Fruit fly (Drosophila melanogaster) whole organism, wandering third instar larva: ENCODE measurements around the gene ArgRS-m.

ENCODE experiments used
- Abd-B ChIP-seq: fragments of >200 bp; optimal IDR thresholded peaks from 2 replicates; lab custom pipeline; 2017; ENCODE audit warnings: missing biosample characterization, missing genetic modification characterization
- Dfd ChIP-seq: fragments of >200 bp; optimal IDR thresholded peaks from 2 replicates; lab custom pipeline; 2017; ENCODE audit warnings: missing biosample characterization, missing genetic modification characterization
- HLH106 ChIP-seq: fragments of 200-800 bp; optimal IDR thresholded peaks from 3 replicates; lab custom pipeline; 2019; ENCODE audit warnings: missing biosample characterization, mild to moderate bottlenecking, missing genetic modification characterization, moderate library complexity
- Hr78 ChIP-seq: fragments of >200 bp; optimal IDR thresholded peaks from 2 replicates; lab custom pipeline; 2017; ENCODE audit warnings: missing biosample characterization, missing genetic modification characterization
- Mio ChIP-seq: sonication (Bioruptor generic); optimal IDR thresholded peaks from 2 replicates; lab custom pipeline; 2016; ENCODE audit warnings: missing biosample characterization, missing genetic modification characterization
- Sp1 ChIP-seq: fragments of 200-800 bp; sonication (Bioruptor generic); optimal IDR thresholded peaks from 3 replicates; lab custom pipeline; 2019; ENCODE audit warnings: missing biosample characterization, mild to moderate bottlenecking, missing genetic modification characterization, moderate library complexity
- foxo ChIP-seq, 2 experiments: fragments of 200-800 bp; sonication (Bioruptor generic); optimal IDR thresholded peaks; 2 replicates in 1 of 2; 3 replicates in 1 of 2; lab custom pipeline; 2016 to 2017; ENCODE audit warnings: missing biosample characterization in 2 of 2, missing genetic modification characterization in 2 of 2
- fru ChIP-seq: fragments of 200-800 bp; sonication (Bioruptor generic); optimal IDR thresholded peaks from 3 replicates; lab custom pipeline; 2016; ENCODE audit warnings: missing biosample characterization, mild to moderate bottlenecking, missing genetic modification characterization
- h ChIP-seq: fragments of 200-800 bp; sonication (Bioruptor generic); optimal IDR thresholded peaks from 3 replicates; lab custom pipeline; 2016; ENCODE audit warnings: missing biosample characterization, mild to moderate bottlenecking, missing genetic modification characterization
- pan ChIP-seq: fragments of >200 bp; optimal IDR thresholded peaks from 2 replicates; lab custom pipeline; 2017
- psq ChIP-seq: fragments of 200-800 bp; sonication (Bioruptor generic); optimal IDR thresholded peaks from 3 replicates; lab custom pipeline; 2017; ENCODE audit warnings: missing biosample characterization, mild to moderate bottlenecking, missing genetic modification characterization, moderate library complexity
- rgr ChIP-seq: fragments of 200-800 bp; sonication (Bioruptor generic); optimal IDR thresholded peaks from 3 replicates; lab custom pipeline; 2016; ENCODE audit warnings: missing biosample characterization, mild to moderate bottlenecking, missing genetic modification characterization
- sv ChIP-seq: fragments of 200-800 bp; sonication (Bioruptor generic); optimal IDR thresholded peaks from 3 replicates; lab custom pipeline; 2016; ENCODE audit warnings: missing biosample characterization, missing genetic modification characterization
- woc ChIP-seq: sonication (Bioruptor generic); optimal IDR thresholded peaks from 2 replicates; lab custom pipeline; 2016; ENCODE audit warnings: missing biosample characterization, mild to moderate bottlenecking, missing genetic modification characterization

DNA sequence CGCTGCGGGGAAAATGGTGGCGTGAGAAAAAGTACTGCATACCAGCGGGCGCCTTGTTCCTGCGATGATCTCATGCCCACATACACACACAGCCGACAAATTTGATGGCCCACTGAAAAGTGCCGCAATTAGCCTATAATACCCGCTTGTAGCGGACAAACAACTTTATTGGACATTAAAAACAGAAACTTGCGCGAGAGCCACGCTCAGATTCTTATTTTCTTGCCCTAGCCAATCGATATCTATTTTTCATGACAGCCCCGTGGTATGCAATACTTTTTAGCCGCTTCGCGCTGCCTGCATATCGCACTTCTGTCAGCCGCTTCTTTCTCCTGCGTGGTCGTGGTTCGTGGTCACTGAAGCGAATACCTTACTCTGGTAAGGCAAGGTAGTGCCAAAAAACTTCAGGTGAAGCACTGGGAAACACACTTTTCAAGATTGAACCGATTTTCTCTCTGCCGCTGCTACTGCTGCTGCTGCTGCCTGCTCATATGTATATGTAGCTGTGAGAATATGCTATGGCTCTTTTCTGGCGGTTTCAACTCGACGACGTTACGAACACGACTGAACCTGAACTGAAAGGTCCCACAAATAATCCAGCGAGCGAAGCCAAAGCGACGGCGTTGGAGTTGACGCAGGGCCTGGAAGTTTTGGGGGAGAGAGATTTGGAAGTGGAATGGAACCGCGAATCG is 532 bp upstream of the ArgRS-m start, which contains the start of gene CG17816:
- no peak for TF ChIP-seq HLH106
- no peak for TF ChIP-seq Hr78 (GFP tag; lab: Kevin White, UChicago)
- no peak for TF ChIP-seq fru (GFP tag; lab: Kevin White, UChicago)
- TF ChIP-seq Dfd (GFP tag; lab: Kevin White, UChicago), result peak; percentile 29
- no peak for TF ChIP-seq woc (GFP tag; lab: Kevin White, UChicago)
- TF ChIP-seq Sp1 (GFP tag; lab: Kevin White, UChicago), result no peak
- TF ChIP-seq rgr (GFP tag; lab: Kevin White, UChicago), result no peak
- TF ChIP-seq psq (GFP tag; lab: Kevin White, UChicago), result no peak
- TF ChIP-seq h (GFP tag; lab: Kevin White, UChicago), result no peak
- no peak for TF ChIP-seq sv (GFP tag; lab: Kevin White, UChicago)
- TF ChIP-seq Abd-B (GFP tag; lab: Kevin White, UChicago), result peak; percentile 66
- no peak for TF ChIP-seq foxo (GFP tag; optimal IDR thresholded peaks at IDR 0.05; lab: Kevin White, UChicago)
- TF ChIP-seq pan (lab: Kevin White, UChicago), result no peak
- TF ChIP-seq Mio (GFP tag; lab: Kevin White, UChicago), result no peak
